Worm (Caenorhabditis elegans) whole organism, L3 larva: Measurements from ENCODE around the gene sri-39.
"Not testable (repeated sequence)": the region's sequence is repeated elsewhere in the genome, so short reads cannot be mapped to it uniquely, and the experiment has no call there.

Experiments used
- R02D3.7 ChIP-seq: fragments of 150-350 bp; optimal IDR thresholded peaks from 2 replicates; lab custom pipeline; 2014; ENCODE audit warnings: missing biosample characterization, missing genetic modification characterization
- ama-1 ChIP-seq: fragments of 150-350 bp; optimal IDR thresholded peaks from 2 replicates; lab custom pipeline; 2018
- ceh-16 ChIP-seq: sonication (generic microtip); optimal IDR thresholded peaks from 2 replicates; lab custom pipeline; 2017; ENCODE audit warnings: missing biosample characterization, missing genetic modification characterization
- ceh-28 ChIP-seq: fragments of 150-350 bp; optimal IDR thresholded peaks from 2 replicates; lab custom pipeline; 2014; ENCODE audit warnings: missing biosample characterization, missing genetic modification reagents, missing genetic modification characterization
- daf-12 ChIP-seq: fragments of 150-350 bp; optimal IDR thresholded peaks from 2 replicates; lab custom pipeline; 2014; ENCODE audit warnings: missing biosample characterization, missing genetic modification reagents, missing genetic modification characterization
- egl-27 ChIP-seq: sonication (generic microtip); optimal IDR thresholded peaks from 4 replicates; lab custom pipeline; 2017; ENCODE audit warnings: missing biosample characterization, missing genetic modification reagents, missing genetic modification characterization
- elt-2 ChIP-seq: sonication (generic microtip); optimal IDR thresholded peaks from 2 replicates; lab custom pipeline; 2016; ENCODE audit warnings: missing genetic modification reagents, mild to moderate bottlenecking, missing genetic modification characterization, missing compliant biosample characterization
- eor-1 ChIP-seq, 2 experiments: fragments of 150-350 bp; optimal IDR thresholded peaks; 2 replicates each; lab custom pipeline; 2014 to 2018; ENCODE audit warnings: missing biosample characterization in 2 of 2, missing genetic modification characterization in 2 of 2
- fkh-10 ChIP-seq: sonication (generic microtip); optimal IDR thresholded peaks from 2 replicates; lab custom pipeline; 2017; ENCODE audit warnings: missing biosample characterization, missing genetic modification reagents, missing genetic modification characterization
- fos-1 ChIP-seq: fragments of 150-350 bp; optimal IDR thresholded peaks from 2 replicates; lab custom pipeline; 2014; ENCODE audit warnings: missing biosample characterization, missing genetic modification characterization
- jun-1 ChIP-seq: fragments of 150-350 bp; optimal IDR thresholded peaks from 2 replicates; lab custom pipeline; 2014; ENCODE audit warnings: missing biosample characterization, missing genetic modification reagents, missing genetic modification characterization
- lin-39 ChIP-seq: fragments of 150-350 bp; optimal IDR thresholded peaks from 2 replicates; lab custom pipeline; 2018; ENCODE audit warnings: missing biosample characterization, missing genetic modification reagents, missing genetic modification characterization
- mdl-1 ChIP-seq: fragments of 150-350 bp; optimal IDR thresholded peaks from 2 replicates; lab custom pipeline; 2014; ENCODE audit warnings: missing biosample characterization, missing genetic modification characterization
- mml-1 ChIP-seq: fragments of 150-350 bp; sonication (generic microtip); optimal IDR thresholded peaks from 3 replicates; lab custom pipeline; 2014; ENCODE audit warnings: missing biosample characterization, missing genetic modification characterization
- nfya-1 ChIP-seq: sonication (generic microtip); optimal IDR thresholded peaks from 2 replicates; lab custom pipeline; 2017; ENCODE audit warnings: missing genetic modification characterization, mild to moderate bottlenecking, missing compliant biosample characterization, antibody characterized with exemption, moderate library complexity; ENCODE audit not compliant: insufficient read depth
- nhr-23 ChIP-seq: fragments of 150-350 bp; optimal IDR thresholded peaks from 2 replicates; lab custom pipeline; 2014; ENCODE audit warnings: missing biosample characterization, missing genetic modification reagents, missing genetic modification characterization
- nhr-25 ChIP-seq: sonication (generic microtip); optimal IDR thresholded peaks from 2 replicates; lab custom pipeline; 2017; ENCODE audit warnings: missing biosample characterization, missing genetic modification characterization
- nhr-28 ChIP-seq: fragments of 150-350 bp; optimal IDR thresholded peaks from 2 replicates; lab custom pipeline; 2014; ENCODE audit warnings: missing biosample characterization, missing genetic modification characterization
- nhr-43 ChIP-seq: sonication (generic microtip); optimal IDR thresholded peaks from 2 replicates; lab custom pipeline; 2016; ENCODE audit warnings: mild to moderate bottlenecking, missing genetic modification characterization, missing compliant biosample characterization; ENCODE audit not compliant: poor library complexity, severe bottlenecking
- nhr-76 ChIP-seq: fragments of 150-350 bp; sonication (generic microtip); optimal IDR thresholded peaks from 5 replicates; lab custom pipeline; 2014; ENCODE audit warnings: missing biosample characterization, missing genetic modification characterization
- nhr-77 ChIP-seq: fragments of 150-350 bp; optimal IDR thresholded peaks from 2 replicates; lab custom pipeline; 2014; ENCODE audit warnings: missing biosample characterization, missing genetic modification characterization
- pqm-1 ChIP-seq: fragments of 150-350 bp; optimal IDR thresholded peaks from 2 replicates; lab custom pipeline; 2017; ENCODE audit warnings: missing biosample characterization, missing genetic modification characterization, inconsistent platforms
- sea-2 ChIP-seq: fragments of 150-350 bp; sonication (generic microtip); optimal IDR thresholded peaks from 4 replicates; lab custom pipeline; 2014; ENCODE audit warnings: missing biosample characterization, missing genetic modification reagents, missing genetic modification characterization
- skn-1 ChIP-seq: fragments of 150-350 bp; optimal IDR thresholded peaks from 2 replicates; lab custom pipeline; 2014; ENCODE audit warnings: missing biosample characterization, missing genetic modification characterization
- tbx-2 ChIP-seq: sonication (generic microtip); optimal IDR thresholded peaks from 2 replicates; lab custom pipeline; 2016; ENCODE audit warnings: mild to moderate bottlenecking, missing genetic modification characterization, missing compliant biosample characterization
- unc-39 ChIP-seq: sonication (generic microtip); optimal IDR thresholded peaks from 4 replicates; lab custom pipeline; 2017; ENCODE audit warnings: missing biosample characterization, missing genetic modification characterization
- unc-62 ChIP-seq: fragments of 150-350 bp; sonication (generic microtip); optimal IDR thresholded peaks from 4 replicates; lab custom pipeline; 2014; ENCODE audit warnings: missing biosample characterization, missing genetic modification reagents, missing genetic modification characterization
- zag-1 ChIP-seq: fragments of 150-350 bp; optimal IDR thresholded peaks from 2 replicates; lab custom pipeline; 2014; ENCODE audit warnings: missing biosample characterization, missing genetic modification characterization
- ztf-11 ChIP-seq: fragments of 150-350 bp; optimal IDR thresholded peaks from 2 replicates; lab custom pipeline; 2014; ENCODE audit warnings: missing biosample characterization, missing genetic modification characterization

sri-39 gene

DNA sequence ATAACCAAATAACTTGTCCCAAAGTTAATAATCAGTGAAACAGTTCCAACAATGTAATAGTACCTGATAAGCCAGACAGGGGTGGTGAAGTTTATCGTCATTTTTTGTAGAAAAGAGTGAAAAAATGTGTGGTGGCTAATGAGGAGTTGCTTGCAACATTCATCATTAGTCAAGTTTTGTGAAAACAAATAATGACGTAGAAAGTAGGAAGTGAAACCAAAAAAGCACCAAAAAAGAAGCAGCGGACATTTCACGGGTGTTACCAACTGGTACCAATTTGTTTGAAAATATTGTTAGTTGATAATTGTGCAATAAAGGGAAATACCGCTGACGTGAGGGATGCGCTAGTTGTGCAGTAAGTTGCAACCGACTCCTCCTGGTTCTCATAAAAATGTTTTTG lies 1.8 kb upstream of the sri-39 start, which contains the start of gene sri-36:
sri-36 (minus strand) TSS at position 101 of the 400 bp plus-strand sequence.
- TF ChIP-seq elt-2 (tag; lab: Kevin White, UChicago) (peak; percentile 13), unc-39 (tag; lab: Kevin White, UChicago) (no peak), ama-1 (lab: Kevin White, UChicago) (no peak)
- TF ChIP-seq, all 47 proteins: peak for 1

DNA sequence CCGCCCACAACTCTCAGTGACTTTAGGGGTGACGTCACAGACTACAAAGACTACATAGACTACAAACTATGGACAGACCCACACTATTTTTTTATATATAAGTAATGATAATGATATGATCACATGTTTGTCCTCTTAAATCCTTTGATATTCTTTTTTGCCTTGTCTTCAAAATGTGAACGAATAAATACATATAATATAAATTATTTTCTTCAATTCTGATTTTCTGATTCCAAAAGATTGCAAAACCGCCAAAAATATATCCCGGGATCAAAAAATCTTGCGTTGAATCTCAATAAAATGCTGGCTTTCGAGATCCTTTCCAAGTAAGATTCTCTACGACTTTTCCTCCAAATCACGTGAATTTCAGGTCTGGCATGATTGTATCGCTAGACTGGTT lies 12.9 kb downstream of the sri-39 start, which contains the start of gene F33H12.1:
F33H12.1 (plus strand) TSS at position 301 of the 400 bp plus-strand sequence.
- TF ChIP-seq elt-2 (tag; lab: Kevin White, UChicago); zag-1; nhr-25 (tag; lab: Kevin White, UChicago): not testable (repeated sequence)

DNA sequence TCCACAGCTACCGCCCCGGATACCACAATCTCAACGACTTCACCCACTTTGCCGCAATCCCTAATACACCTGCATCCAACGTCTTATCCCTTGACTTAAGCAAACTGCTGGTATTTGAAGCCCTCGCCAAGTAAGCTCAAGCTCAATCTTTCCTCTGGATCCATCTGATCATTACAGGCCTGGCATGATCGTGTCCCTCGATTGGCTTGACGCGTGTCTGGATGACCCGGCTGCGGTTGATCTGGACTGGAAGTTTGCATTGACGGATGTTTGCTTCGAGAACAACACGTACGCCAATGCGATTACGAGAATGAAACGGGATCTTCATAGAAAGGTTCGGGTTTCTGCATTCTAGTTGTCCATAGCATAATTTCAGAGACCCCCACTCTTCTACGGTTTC lies 13.6 kb downstream of the sri-39 start:
- TF ChIP-seq nhr-77 (tag; lab: Kevin White, UChicago), result no peak
- no peak for TF ChIP-seq mdl-1 (tag; lab: Kevin White, UChicago)
- no peak for TF ChIP-seq nhr-28 (tag; lab: Kevin White, UChicago)
- no peak for TF ChIP-seq jun-1 (tag; lab: Kevin White, UChicago)
- no peak for TF ChIP-seq lin-39
- no peak for TF ChIP-seq elt-2 (tag; lab: Kevin White, UChicago)
- no peak for TF ChIP-seq ama-1 (lab: Kevin White, UChicago)
- TF ChIP-seq sea-2, result no peak
- TF ChIP-seq ceh-16, result no peak

DNA sequence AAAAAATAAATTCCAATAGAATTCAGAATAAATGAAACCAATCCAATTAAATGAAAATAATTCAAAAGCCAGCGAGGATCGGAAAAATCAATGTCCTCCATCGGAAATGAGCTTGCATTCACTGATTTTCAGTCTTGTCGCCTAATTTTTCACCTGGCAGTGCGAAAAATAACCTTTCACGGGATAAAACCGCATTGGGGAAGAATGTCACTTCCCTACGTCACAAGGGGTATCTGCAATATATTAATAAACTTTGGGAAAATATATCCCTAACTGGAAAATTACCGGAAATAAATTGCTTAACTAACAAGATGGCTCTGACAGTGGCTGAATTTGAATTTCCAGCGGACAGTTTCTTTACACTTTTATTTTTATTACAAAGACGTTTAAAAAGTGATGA lies 18.0 kb downstream of the sri-39 start, which contains the start of gene sri-77:
sri-77 (minus strand) TSS at position 101 of the 400 bp plus-strand sequence.
- TF ChIP-seq sea-2, result no peak
- no peak for TF ChIP-seq ceh-28
- no peak for TF ChIP-seq nhr-76 (tag; lab: Kevin White, UChicago)

DNA sequence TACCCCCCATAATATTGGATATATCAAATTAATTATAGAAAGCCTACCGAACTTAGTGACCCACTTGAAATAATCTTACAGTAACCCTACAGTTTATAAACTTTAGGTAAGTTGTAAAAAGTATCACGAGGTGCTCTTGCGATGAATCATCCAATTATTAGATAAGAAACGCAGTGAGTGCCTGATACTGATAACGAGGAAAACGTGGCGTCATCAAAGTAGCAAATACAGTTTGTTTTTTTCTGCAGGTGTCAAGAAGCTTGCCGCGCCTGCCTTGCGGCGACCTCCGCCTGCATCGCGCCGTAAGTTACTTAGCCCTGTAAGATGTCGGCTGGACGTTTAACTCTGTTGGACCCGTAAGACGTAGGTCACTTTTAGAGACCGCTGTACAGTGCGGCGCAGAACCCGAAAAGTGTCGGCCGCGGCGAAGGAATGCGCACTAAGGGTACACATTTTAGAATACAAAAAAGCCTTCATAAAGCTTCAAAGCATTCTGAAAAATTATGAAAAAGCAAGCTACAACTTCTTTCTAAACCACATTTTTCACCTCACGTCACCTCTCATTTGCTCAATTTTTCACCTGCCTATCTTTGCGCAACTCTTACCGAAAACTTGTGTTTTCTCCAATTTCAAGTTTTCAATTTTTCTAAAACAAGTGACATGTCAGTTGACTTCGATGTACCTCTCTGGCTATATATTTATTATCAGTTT lies 23.1 kb downstream of the sri-39 start, which contains the start of gene sri-38:
sri-38 (plus strand) TSS at position 661 of the 711 bp plus-strand sequence.
- no peak for TF ChIP-seq zag-1
- no peak for TF ChIP-seq skn-1 (tag; lab: Kevin White, UChicago)
- TF ChIP-seq R02D3.7 (tag; lab: Kevin White, UChicago), result no peak
- TF ChIP-seq fos-1 (tag; lab: Kevin White, UChicago), result peak; percentile 30
- TF ChIP-seq unc-62 (GFP tag; lab: Kevin White, UChicago), result no peak
- no peak for TF ChIP-seq eor-1 (tag; optimal IDR thresholded peaks at IDR 0.05; lab: Kevin White, UChicago)
- no peak for TF ChIP-seq ztf-11 (tag; lab: Kevin White, UChicago)
- TF ChIP-seq jun-1 (tag; lab: Kevin White, UChicago), result peak; percentile 55
- TF ChIP-seq pqm-1 (tag; lab: Kevin White, UChicago), result peak; percentile 73
- peak; percentile 96 for TF ChIP-seq elt-2 (tag; lab: Kevin White, UChicago)
- no peak for TF ChIP-seq fkh-10 (GFP tag; lab: Kevin White, UChicago)

DNA sequence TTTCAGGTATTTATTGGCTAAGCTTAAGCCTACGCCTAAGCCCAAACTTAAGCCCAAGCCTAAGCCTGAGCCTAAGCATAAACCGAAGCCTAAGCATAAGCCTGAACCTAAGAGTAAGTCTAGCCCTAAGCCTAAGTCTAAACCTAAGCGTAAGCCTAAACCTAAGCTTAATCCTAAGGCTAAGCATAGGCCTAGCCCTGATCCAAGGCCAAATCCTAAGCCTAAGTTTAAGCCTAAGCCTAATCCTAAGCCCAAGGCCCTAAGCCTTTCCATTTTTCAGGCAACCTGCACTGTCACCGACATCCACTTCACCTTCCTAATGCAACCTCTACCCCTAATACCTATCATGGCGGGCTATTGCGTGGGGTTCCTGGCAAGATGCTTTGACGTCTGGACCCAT lies 23.7 kb downstream of the sri-39 start:
- TF ChIP-seq nhr-25 (tag; lab: Kevin White, UChicago) (no peak), nfya-1 (tag; lab: Kevin White, UChicago) (no peak), nhr-23 (tag; lab: Kevin White, UChicago) (no peak), ceh-28 (no peak), pqm-1 (tag; lab: Kevin White, UChicago) (no peak), R02D3.7 (tag; lab: Kevin White, UChicago) (no peak), fos-1 (tag; lab: Kevin White, UChicago) (no peak), daf-12 (tag; lab: Kevin White, UChicago) (no peak), tbx-2 (tag; lab: Kevin White, UChicago) (no peak), nhr-43 (tag; lab: Kevin White, UChicago) (no peak)

DNA sequence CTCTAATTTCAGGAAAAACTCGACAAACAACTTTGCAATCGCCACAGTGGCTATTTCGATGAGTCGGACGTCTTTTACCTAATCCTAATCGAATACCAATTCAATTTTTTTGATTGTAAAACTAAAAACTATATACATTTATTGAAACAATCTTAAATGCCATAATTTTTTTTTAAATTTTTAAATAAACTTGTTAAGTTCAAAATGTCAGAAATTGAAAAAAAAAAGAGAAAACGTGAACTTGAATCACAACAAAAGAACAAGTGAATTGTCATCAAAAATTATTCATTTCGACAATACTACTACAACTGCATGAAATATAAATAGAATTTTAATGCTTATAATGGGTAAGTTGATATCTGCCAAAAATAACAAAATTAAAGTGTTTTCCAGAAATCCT lies 25.0 kb downstream of the sri-39 start, which contains the start of gene D2062.13:
D2062.13 (plus strand) TSS at position 301 of the 400 bp plus-strand sequence.
- not testable (repeated sequence) for TF ChIP-seq nhr-77, mml-1, egl-27 (tag; lab: Kevin White, UChicago)
